Worm (Caenorhabditis elegans) whole organism, L2 larva: ENCODE results near the gene exc-5.

Experiments used
- C34F6.9 ChIP-seq: fragments of 150-350 bp; optimal IDR thresholded peaks from 2 replicates; lab custom pipeline; 2014; ENCODE audit warnings: missing biosample characterization, missing genetic modification characterization
- F13H6.1 ChIP-seq: sonication (generic microtip); optimal IDR thresholded peaks from 2 replicates; lab custom pipeline; 2016; ENCODE audit warnings: missing genetic modification characterization, missing compliant biosample characterization
- R02D3.7 ChIP-seq: fragments of 150-350 bp; optimal IDR thresholded peaks from 2 replicates; lab custom pipeline; 2014; ENCODE audit warnings: missing biosample characterization, missing genetic modification characterization
- ZK546.5 ChIP-seq: sonication (generic microtip); optimal IDR thresholded peaks from 2 replicates; lab custom pipeline; 2017; ENCODE audit warnings: missing biosample characterization, missing genetic modification characterization
- alr-1 ChIP-seq: fragments of 150-350 bp; optimal IDR thresholded peaks from 2 replicates; lab custom pipeline; 2014; ENCODE audit warnings: missing biosample characterization, missing genetic modification characterization
- ama-1 ChIP-seq: fragments of 150-350 bp; optimal IDR thresholded peaks from 2 replicates; lab custom pipeline; 2018; ENCODE audit warnings: inconsistent platforms
- blmp-1 ChIP-seq: sonication (generic microtip); optimal IDR thresholded peaks from 2 replicates; lab custom pipeline; 2017; ENCODE audit warnings: missing genetic modification characterization, mild to moderate bottlenecking, missing compliant biosample characterization, antibody characterized with exemption, moderate library complexity; ENCODE audit not compliant: insufficient read depth
- ceh-16 ChIP-seq: fragments of 150-350 bp; optimal IDR thresholded peaks from 2 replicates; lab custom pipeline; 2014; ENCODE audit warnings: missing biosample characterization, missing genetic modification characterization
- ceh-82 ChIP-seq: fragments of 150-350 bp; optimal IDR thresholded peaks from 2 replicates; lab custom pipeline; 2014; ENCODE audit warnings: missing biosample characterization, missing genetic modification characterization
- dmd-4 ChIP-seq: sonication (generic microtip); optimal IDR thresholded peaks from 2 replicates; lab custom pipeline; 2017; ENCODE audit warnings: missing biosample characterization, missing genetic modification characterization
- elt-3 ChIP-seq: sonication (generic microtip); optimal IDR thresholded peaks from 2 replicates; lab custom pipeline; 2017; ENCODE audit warnings: missing biosample characterization, missing genetic modification characterization
- gmeb-1 ChIP-seq: fragments of 150-350 bp; optimal IDR thresholded peaks from 2 replicates; lab custom pipeline; 2014; ENCODE audit warnings: missing biosample characterization, missing genetic modification characterization
- lin-13 ChIP-seq: fragments of 150-350 bp; optimal IDR thresholded peaks from 2 replicates; lab custom pipeline; 2014; ENCODE audit warnings: missing biosample characterization, missing genetic modification reagents, missing genetic modification characterization
- lin-39 ChIP-seq: fragments of 150-350 bp; optimal IDR thresholded peaks from 2 replicates; lab custom pipeline; 2014; ENCODE audit warnings: missing biosample characterization, missing genetic modification reagents, missing genetic modification characterization
- mab-5 ChIP-seq: fragments of 150-350 bp; optimal IDR thresholded peaks from 2 replicates; lab custom pipeline; 2014; ENCODE audit warnings: missing biosample characterization, missing genetic modification characterization
- mbf-1 ChIP-seq: sonication (generic microtip); optimal IDR thresholded peaks from 2 replicates; lab custom pipeline; 2017; ENCODE audit warnings: missing biosample characterization, missing genetic modification characterization
- mdl-1 ChIP-seq, 2 experiments: fragments of 150-350 bp in 1 of 2; sonication (generic microtip) in 1 of 2; optimal IDR thresholded peaks; 2 replicates each; lab custom pipeline; 2017; ENCODE audit warnings: missing biosample characterization in 2 of 2, missing genetic modification characterization in 2 of 2
- nhr-129 ChIP-seq: fragments of 150-350 bp; optimal IDR thresholded peaks from 2 replicates; lab custom pipeline; 2014; ENCODE audit warnings: missing biosample characterization, missing genetic modification characterization
- nhr-21 ChIP-seq: fragments of 150-350 bp; optimal IDR thresholded peaks from 2 replicates; lab custom pipeline; 2014; ENCODE audit warnings: missing biosample characterization, missing genetic modification characterization
- nhr-23 ChIP-seq: fragments of 150-350 bp; optimal IDR thresholded peaks from 2 replicates; lab custom pipeline; 2014; ENCODE audit warnings: missing biosample characterization, missing genetic modification reagents, missing genetic modification characterization
- nhr-237 ChIP-seq: fragments of 150-350 bp; optimal IDR thresholded peaks from 2 replicates; lab custom pipeline; 2014; ENCODE audit warnings: missing biosample characterization, missing genetic modification characterization
- peb-1 ChIP-seq: fragments of 150-350 bp; optimal IDR thresholded peaks from 2 replicates; lab custom pipeline; 2014; ENCODE audit warnings: missing biosample characterization, missing genetic modification characterization
- sem-4 ChIP-seq: fragments of 150-350 bp; optimal IDR thresholded peaks from 2 replicates; lab custom pipeline; 2014; ENCODE audit warnings: missing biosample characterization, missing genetic modification reagents, missing genetic modification characterization
- skn-1 ChIP-seq: sonication (generic microtip); optimal IDR thresholded peaks from 2 replicates; lab custom pipeline; 2017; ENCODE audit warnings: missing biosample characterization, missing genetic modification characterization
- sma-3 ChIP-seq: sonication (generic microtip); optimal IDR thresholded peaks from 2 replicates; lab custom pipeline; 2016; ENCODE audit warnings: missing genetic modification reagents, missing genetic modification characterization, missing compliant biosample characterization
- sma-9 ChIP-seq, 2 experiments: fragments of 150-350 bp in 1 of 2; sonication (generic microtip) in 1 of 2; optimal IDR thresholded peaks; 2 replicates each; lab custom pipeline; 2014 to 2016; ENCODE audit warnings: missing genetic modification characterization in 2 of 2, mild to moderate bottlenecking in 1 of 2, missing biosample characterization in 1 of 2, missing compliant biosample characterization in 1 of 2, missing genetic modification reagents in 1 of 2, moderate library complexity in 1 of 2
- unc-39 ChIP-seq: fragments of 150-350 bp; optimal IDR thresholded peaks from 2 replicates; lab custom pipeline; 2014; ENCODE audit warnings: missing biosample characterization, missing genetic modification characterization
- unc-55 ChIP-seq: fragments of 150-350 bp; sonication (generic microtip); optimal IDR thresholded peaks from 3 replicates; lab custom pipeline; 2014; ENCODE audit warnings: missing biosample characterization, missing genetic modification reagents, missing genetic modification characterization
- zag-1 ChIP-seq: fragments of 150-350 bp; optimal IDR thresholded peaks from 2 replicates; lab custom pipeline; 2014; ENCODE audit warnings: missing biosample characterization, missing genetic modification characterization
- ztf-11 ChIP-seq: sonication (generic microtip); optimal IDR thresholded peaks from 2 replicates; lab custom pipeline; 2017; ENCODE audit warnings: missing biosample characterization, missing genetic modification characterization
- ztf-4 ChIP-seq: fragments of 150-350 bp; optimal IDR thresholded peaks from 2 replicates; lab custom pipeline; 2014; ENCODE audit warnings: missing biosample characterization, missing genetic modification characterization

exc-5 gene

ce11 chrIV:8813614-8814013 lies at the start of gene exc-5:
Gene exc-5 (minus strand): TSS chrIV:8813670.
- TF ChIP-seq nhr-129 (tag; lab: Kevin White, UChicago) (peak; percentile 13), R02D3.7 (tag; lab: Kevin White, UChicago) (no peak), sma-9 (GFP tag; optimal IDR thresholded peaks at IDR 0.05; lab: Kevin White, UChicago) (peak; percentile 28), sma-9 (tag; optimal IDR thresholded peaks at IDR 0.05; lab: Kevin White, UChicago) (no peak), C34F6.9 (tag; lab: Kevin White, UChicago) (peak; percentile 8), dmd-4 (tag; lab: Kevin White, UChicago) (no peak), unc-55 (GFP tag; lab: Kevin White, UChicago) (no peak), F13H6.1 (tag; lab: Kevin White, UChicago) (peak; percentile 51), alr-1 (tag; lab: Kevin White, UChicago) (no peak)

ce11 chrIV:8855963-8856362 lies 42.5 kb upstream of the exc-5 start, which contains the start of gene T11B7.5:
Gene T11B7.5 (minus strand): TSS chrIV:8856063.
- TF ChIP-seq lin-13 (GFP tag; lab: Kevin White, UChicago) (no peak), gmeb-1 (no peak), blmp-1 (no peak), zag-1 (tag; lab: Kevin White, UChicago) (no peak), ama-1 (lab: Kevin White, UChicago) (no peak), nhr-23 (tag; lab: Kevin White, UChicago) (no peak), ceh-82 (tag; lab: Kevin White, UChicago) (no peak), mdl-1 (tag; optimal IDR thresholded peaks at IDR 0.05; lab: Kevin White, UChicago) (no peak), sem-4 (tag; lab: Kevin White, UChicago) (no peak), nhr-237 (no peak), alr-1 (tag; lab: Kevin White, UChicago) (no peak), lin-39 (tag; lab: Kevin White, UChicago) (no peak), peb-1 (no peak), ztf-11 (tag; lab: Kevin White, UChicago) (no peak)
- TF ChIP-seq, all 48 proteins: peak for 0

DNA sequence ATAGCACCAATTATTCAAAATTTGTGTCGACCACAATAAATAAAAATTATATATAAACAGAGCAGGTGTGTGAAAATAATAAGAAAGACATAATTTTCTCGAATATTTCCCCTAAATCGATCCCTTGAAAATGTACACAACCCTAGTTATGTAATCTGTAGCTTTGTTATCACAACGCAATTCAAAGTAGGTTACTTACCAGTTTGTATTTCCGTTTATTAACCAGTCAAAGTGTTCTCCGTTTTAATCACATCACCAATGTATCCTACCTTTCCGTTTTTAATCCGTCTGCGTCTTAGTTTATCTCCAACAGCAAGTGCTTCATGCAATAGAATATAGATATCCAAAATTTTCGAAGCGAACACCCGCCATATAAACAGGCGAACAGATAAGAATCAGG lies 39.8 kb upstream of the exc-5 start:
- no peak for TF ChIP-seq gmeb-1

- no peak for TF ChIP-seq ztf-4 (tag; lab: Kevin White, UChicago)
- TF ChIP-seq skn-1 (tag; lab: Kevin White, UChicago): no peak
- TF ChIP-seq C34F6.9 (tag; lab: Kevin White, UChicago): no peak
- no peak for TF ChIP-seq elt-3 (tag; lab: Kevin White, UChicago)
- TF ChIP-seq lin-13 (GFP tag; lab: Kevin White, UChicago): no peak
- TF ChIP-seq ZK546.5: no peak
- TF ChIP-seq, all 48 proteins: peak for 0
Measured at ce11 chrIV:8852194-8852593, 38.7 kb upstream of the exc-5 start, which contains the start of gene alp-1. Gene alp-1 (plus strand): TSS chrIV:8852494.

DNA sequence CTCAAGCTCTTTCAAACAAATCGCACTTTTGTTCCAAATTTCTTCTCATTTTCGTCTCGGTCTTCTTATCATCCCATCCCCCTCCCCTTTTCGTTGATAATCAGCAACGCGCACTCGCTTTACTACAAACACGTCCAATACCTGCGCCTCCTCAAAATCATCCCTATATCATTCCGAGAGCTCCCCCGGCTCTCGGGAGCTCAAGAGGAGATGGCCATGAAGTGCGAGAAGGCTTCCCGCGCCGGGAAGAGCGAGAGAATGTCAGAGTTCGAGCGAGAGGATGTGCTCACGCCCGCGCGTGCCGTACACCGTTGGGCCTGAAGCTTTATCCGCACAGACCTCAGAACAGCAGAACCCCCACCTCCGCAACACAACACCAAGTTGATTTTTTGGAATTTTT lies 37.3 kb upstream of the exc-5 start:
- TF ChIP-seq sma-9 (GFP tag; optimal IDR thresholded peaks at IDR 0.05; lab: Kevin White, UChicago): no peak
- TF ChIP-seq sma-9 (tag; optimal IDR thresholded peaks at IDR 0.05; lab: Kevin White, UChicago): no peak
- TF ChIP-seq unc-39 (tag; lab: Kevin White, UChicago): no peak
- TF ChIP-seq alr-1 (tag; lab: Kevin White, UChicago): no peak
- TF ChIP-seq ceh-16 (tag; lab: Kevin White, UChicago): no peak
- TF ChIP-seq mab-5: no peak
- TF ChIP-seq nhr-21 (tag; lab: Kevin White, UChicago): no peak
- no peak for TF ChIP-seq ztf-11 (tag; lab: Kevin White, UChicago)
- peak; percentile 47 for TF ChIP-seq F13H6.1 (tag; lab: Kevin White, UChicago)

DNA sequence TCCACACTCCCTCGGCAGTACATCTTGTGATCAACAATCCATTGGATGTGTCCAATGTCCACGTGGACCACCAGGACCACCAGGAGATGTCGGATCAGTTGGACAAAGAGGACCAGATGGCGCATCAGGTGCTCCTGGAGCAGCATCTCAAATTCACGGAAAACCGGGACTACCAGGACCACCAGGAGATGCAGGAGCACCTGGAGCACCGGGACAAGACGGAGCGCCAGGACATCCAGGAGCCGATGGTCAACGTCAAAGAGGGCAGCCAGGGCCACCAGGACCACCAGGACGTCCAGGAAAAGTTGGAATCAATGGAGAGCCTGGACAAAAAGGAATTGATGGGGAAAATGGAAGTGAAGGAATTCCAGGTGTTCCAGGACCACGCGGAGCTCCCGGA lies 35.5 kb upstream of the exc-5 start:
- TF ChIP-seq ceh-82 (tag; lab: Kevin White, UChicago) (no peak), mbf-1 (no peak), ZK546.5 (no peak), nhr-237 (no peak), nhr-21 (tag; lab: Kevin White, UChicago) (no peak), sma-3 (GFP tag; lab: Kevin White, UChicago) (no peak)
- TF ChIP-seq, all 48 proteins: peak for 0
